Worm (Caenorhabditis elegans) whole organism, midembryonic: ENCODE data around the gene idpa-2.

Experiments used
- flt-1 ChIP-seq: fragments of 200-800 bp; sonication (Bioruptor generic); IDR thresholded peaks from 2 replicates; pipeline ENCODE4 v1.3.6; 2022; ENCODE audit warnings: missing genetic modification characterization, missing compliant biosample characterization
- klf-2 ChIP-seq: fragments of 200-800 bp; sonication (Bioruptor generic); conservative IDR thresholded peaks from 2 replicates; pipeline ENCODE4 v1.3.6; 2022; ENCODE audit warnings: missing genetic modification reagents, missing genetic modification characterization, missing compliant biosample characterization
- ztf-23 ChIP-seq: fragments of 200-800 bp; sonication (Bioruptor generic); IDR thresholded peaks from 2 replicates; pipeline ENCODE4 v1.3.6; 2022; ENCODE audit warnings: missing genetic modification reagents, missing genetic modification characterization, missing compliant biosample characterization
- ztf-29 ChIP-seq: fragments of 200-800 bp; sonication (Bioruptor generic); IDR thresholded peaks from 2 replicates; pipeline ENCODE4 v1.3.6; 2022; ENCODE audit warnings: missing genetic modification reagents, missing genetic modification characterization, missing compliant biosample characterization

DNA sequence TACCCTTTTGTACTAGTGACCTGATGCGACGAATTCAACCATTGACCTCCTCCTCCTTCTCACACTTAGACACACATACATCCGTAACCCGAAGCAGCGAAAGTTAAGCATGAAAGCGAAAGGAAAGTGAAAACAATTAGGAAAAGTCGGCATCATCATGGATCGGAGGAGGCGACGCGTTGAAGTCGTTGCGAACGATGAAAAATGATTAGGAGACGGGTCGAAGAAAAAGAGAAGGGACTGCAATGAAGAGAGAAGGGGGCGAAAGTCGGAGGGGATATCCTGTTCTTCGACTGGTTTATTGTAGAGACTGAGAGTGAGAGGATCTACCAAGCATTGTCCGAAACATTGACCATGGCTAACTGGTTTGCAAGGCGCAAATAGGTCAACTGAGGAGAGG lies 41.5 kb downstream of the idpa-2 start:
- TF ChIP-seq ztf-29 (no peak), klf-2 (GFP tag; lab: Robert Waterston, UW) (no peak), flt-1 (GFP tag; lab: Robert Waterston, UW) (no peak), ztf-23 (GFP tag; lab: Robert Waterston, UW) (0 out of 2 replicates have a peak, but pooled peaks have one; percentile 18)
